Worm (Caenorhabditis elegans) whole organism, mixed stage, embryonic: ENCODE measurements around the gene srlf-29.

Source experiments
- ceh-39 ChIP-seq: fragments of 150-350 bp; optimal IDR thresholded peaks from 2 replicates; lab custom pipeline; 2014; ENCODE audit warnings: missing biosample characterization, missing genetic modification characterization
- ceh-43 ChIP-seq: fragments of 200-800 bp; sonication (Bioruptor generic); optimal IDR thresholded peaks from 2 replicates; lab custom pipeline; 2018; ENCODE audit warnings: mild to moderate bottlenecking, missing genetic modification characterization, moderate library complexity, missing compliant biosample characterization
- ceh-83 ChIP-seq: fragments of 200-800 bp; sonication (Bioruptor generic); optimal IDR thresholded peaks from 2 replicates; lab custom pipeline; 2018; ENCODE audit warnings: mild to moderate bottlenecking, missing genetic modification characterization, missing compliant biosample characterization
- ces-1 ChIP-seq: fragments of 150-350 bp; optimal IDR thresholded peaks from 2 replicates; lab custom pipeline; 2014; ENCODE audit warnings: missing biosample characterization, missing genetic modification reagents, missing genetic modification characterization
- cnd-1 ChIP-seq: fragments of 200-800 bp; sonication (Bioruptor generic); optimal IDR thresholded peaks from 2 replicates; lab custom pipeline; 2018; ENCODE audit warnings: mild to moderate bottlenecking, missing genetic modification characterization, missing compliant biosample characterization
- drap-1 ChIP-seq: fragments of 200-800 bp; sonication (Bioruptor generic); optimal IDR thresholded peaks from 3 replicates; lab custom pipeline; 2018; ENCODE audit warnings: mild to moderate bottlenecking, missing genetic modification characterization, missing compliant biosample characterization
- flh-1 ChIP-seq: fragments of 200-800 bp; sonication (Bioruptor generic); optimal IDR thresholded peaks from 2 replicates; lab custom pipeline; 2018; ENCODE audit warnings: mild to moderate bottlenecking, missing genetic modification characterization, moderate library complexity, missing compliant biosample characterization
- ham-2 ChIP-seq: fragments of 200-800 bp; sonication (Bioruptor generic); optimal IDR thresholded peaks from 2 replicates; lab custom pipeline; 2018; ENCODE audit warnings: mild to moderate bottlenecking, missing genetic modification characterization, missing compliant biosample characterization
- hlh-1 ChIP-seq: fragments of 150-350 bp; optimal IDR thresholded peaks from 2 replicates; lab custom pipeline; 2014; ENCODE audit warnings: missing biosample characterization, missing genetic modification reagents, missing genetic modification characterization
- lin-13 ChIP-seq: fragments of 150-350 bp; optimal IDR thresholded peaks from 2 replicates; lab custom pipeline; 2014; ENCODE audit warnings: missing biosample characterization, missing genetic modification characterization
- mab-5 ChIP-seq: fragments of 150-350 bp; optimal IDR thresholded peaks from 2 replicates; lab custom pipeline; 2014; ENCODE audit warnings: missing biosample characterization, missing genetic modification characterization
- mls-2 ChIP-seq: sonication (generic microtip); optimal IDR thresholded peaks from 2 replicates; lab custom pipeline; 2016; ENCODE audit warnings: mild to moderate bottlenecking, missing genetic modification characterization, moderate library complexity, missing compliant biosample characterization
- nhr-12 ChIP-seq: fragments of 150-350 bp; optimal IDR thresholded peaks from 2 replicates; lab custom pipeline; 2014; ENCODE audit warnings: missing biosample characterization, missing genetic modification characterization
- nhr-2 ChIP-seq: fragments of 150-350 bp; optimal IDR thresholded peaks from 2 replicates; lab custom pipeline; 2014; ENCODE audit warnings: missing biosample characterization, missing genetic modification characterization
- nhr-237 ChIP-seq: fragments of 150-350 bp; optimal IDR thresholded peaks from 2 replicates; lab custom pipeline; 2014; ENCODE audit warnings: missing biosample characterization, missing genetic modification characterization
- nhr-28 ChIP-seq: fragments of 150-350 bp; optimal IDR thresholded peaks from 2 replicates; lab custom pipeline; 2014; ENCODE audit warnings: missing biosample characterization, missing genetic modification characterization
- nhr-76 ChIP-seq: sonication (generic microtip); optimal IDR thresholded peaks from 2 replicates; lab custom pipeline; 2017; ENCODE audit warnings: missing biosample characterization, missing genetic modification characterization
- pha-4 ChIP-seq: fragments of 150-350 bp; optimal IDR thresholded peaks from 2 replicates; lab custom pipeline; 2018; ENCODE audit warnings: missing biosample characterization, missing genetic modification reagents, missing genetic modification characterization
- tbx-8 ChIP-seq: fragments of 200-800 bp; sonication (Bioruptor generic); optimal IDR thresholded peaks from 2 replicates; lab custom pipeline; 2018; ENCODE audit warnings: mild to moderate bottlenecking, missing genetic modification characterization, moderate library complexity, missing compliant biosample characterization
- unc-120 ChIP-seq: sonication (generic microtip); optimal IDR thresholded peaks from 2 replicates; lab custom pipeline; 2017; ENCODE audit warnings: missing genetic modification characterization, missing compliant biosample characterization; ENCODE audit not compliant: poor library complexity, severe bottlenecking

Gene srlf-29

DNA sequence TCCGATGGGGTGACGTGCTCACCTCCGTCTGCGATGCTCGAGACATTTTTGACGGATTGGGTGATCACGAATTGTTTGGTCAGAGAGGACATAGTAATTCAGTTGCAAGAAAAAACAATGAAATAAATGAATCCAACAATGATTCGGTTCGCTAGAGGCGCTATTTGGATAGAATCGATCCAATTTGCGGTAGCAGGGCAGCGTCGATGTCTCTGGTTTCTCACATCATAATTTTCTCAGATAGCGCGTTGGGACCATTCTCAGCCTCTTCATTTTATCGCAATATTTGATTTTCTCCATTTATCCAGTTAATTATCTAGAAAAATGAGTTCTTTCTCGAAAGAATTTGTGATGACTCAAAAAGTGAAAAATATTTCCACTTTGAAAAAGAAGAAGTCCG, 40.3 kb downstream of the srlf-29 start, which contains the start of gene sdz-18:
Gene sdz-18, minus strand, starts transcription at position 101 of the 400 bp plus-strand sequence.
- TF ChIP-seq mls-2 (no peak), ceh-43 (no peak), mab-5 (tag; lab: Kevin White, UChicago) (no peak), ceh-39 (no peak), pha-4 (tag; lab: Kevin White, UChicago) (no peak), tbx-8 (GFP tag; lab: Kevin White, UChicago) (no peak), nhr-12 (tag; lab: Kevin White, UChicago) (no peak), nhr-2 (tag; lab: Kevin White, UChicago) (no peak), flh-1 (GFP tag; lab: Kevin White, UChicago) (no peak), nhr-237 (tag; lab: Kevin White, UChicago) (no peak), lin-13 (tag; lab: Kevin White, UChicago) (no peak), ham-2 (GFP tag; lab: Kevin White, UChicago) (no peak), unc-120 (tag; lab: Kevin White, UChicago) (no peak), hlh-1 (tag; lab: Kevin White, UChicago) (no peak)
- TF ChIP-seq, all 35 proteins: peak for 0

DNA sequence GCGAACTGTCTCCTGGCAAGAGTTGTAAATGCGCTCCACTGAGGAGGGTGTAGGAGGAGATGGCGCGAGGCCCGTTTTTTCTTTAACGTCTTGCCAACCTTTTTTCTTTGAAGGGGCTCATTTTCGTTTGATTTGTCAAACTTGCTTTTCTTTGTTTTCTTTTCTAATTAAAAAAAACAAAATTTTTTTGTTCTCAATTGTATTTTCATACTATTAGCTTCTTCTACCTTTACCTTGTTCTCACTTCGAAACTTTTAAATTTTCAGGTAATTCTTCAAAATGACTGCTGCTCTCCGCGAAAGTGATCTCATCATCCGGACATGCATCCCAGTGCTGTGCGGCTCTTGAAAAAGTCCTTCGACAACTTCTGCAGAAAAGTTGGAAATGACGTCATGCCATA, 43.8 kb downstream of the srlf-29 start, which contains the start of gene fbxa-184:
Gene fbxa-184, plus strand, starts transcription at position 301 of the 400 bp plus-strand sequence.
- TF ChIP-seq ces-1 (no peak), ceh-83 (no peak), nhr-28 (tag; lab: Kevin White, UChicago) (no peak)
- TF ChIP-seq, all 35 proteins: peak for 0

- TF ChIP-seq nhr-76 (tag; lab: Kevin White, UChicago) (no peak), lin-13 (tag; lab: Kevin White, UChicago) (no peak), tbx-8 (GFP tag; lab: Kevin White, UChicago) (no peak), hlh-1 (tag; lab: Kevin White, UChicago) (no peak)
These were observed 46.8 kb downstream of the srlf-29 start, which contains the start of gene btb-7 for ce11 chrII:1712938-1713337. TSS of gene btb-7 (plus strand) at chrII:1713238.

DNA sequence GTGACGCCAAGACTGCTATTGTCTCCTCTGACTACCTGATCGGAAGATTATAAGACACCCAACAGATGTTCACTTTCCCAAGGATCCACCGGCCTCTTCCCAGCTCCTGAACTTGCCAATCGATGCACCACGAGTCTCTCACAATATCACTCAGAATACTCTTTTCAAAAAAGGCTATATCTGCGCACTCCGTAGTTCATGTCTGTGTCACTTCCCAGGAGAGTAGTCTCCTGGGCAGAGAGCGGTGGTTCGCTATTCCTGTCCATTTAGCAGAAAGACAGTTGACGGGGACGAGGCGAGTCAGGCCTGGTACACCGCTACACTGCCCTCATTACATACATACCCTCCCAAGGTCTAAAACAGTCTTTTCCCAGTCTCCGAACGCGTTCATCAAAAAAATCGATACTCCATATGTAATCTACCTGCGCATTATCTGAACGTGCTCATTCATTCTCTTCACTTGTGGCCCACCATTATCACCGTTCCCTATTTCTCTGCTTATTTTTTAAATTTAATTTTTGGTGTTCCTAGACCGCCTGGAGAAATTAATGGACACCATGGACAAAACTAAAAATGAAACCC, 48.7 kb downstream of the srlf-29 start, which contains the start of gene btb-6:
Gene btb-6, plus strand, starts transcription at position 532 of the 582 bp plus-strand sequence.
- TF ChIP-seq drap-1 (GFP tag; lab: Kevin White, UChicago): no peak
- TF ChIP-seq tbx-8 (GFP tag; lab: Kevin White, UChicago): no peak
- TF ChIP-seq ceh-39: peak; percentile 9
- TF ChIP-seq ces-1: no peak
- peak; percentile 69 for TF ChIP-seq nhr-2 (tag; lab: Kevin White, UChicago)
- TF ChIP-seq cnd-1 (tag; lab: Kevin White, UChicago): peak; percentile 4
- TF ChIP-seq, all 35 proteins: peak for 3
